Worm (Caenorhabditis elegans) whole organism, L2 larva: ENCODE results near the gene R102.8.

Source experiments
- F13H6.1 ChIP-seq: sonication (generic microtip); optimal IDR thresholded peaks from 2 replicates; lab custom pipeline; 2016; ENCODE audit warnings: missing genetic modification characterization, missing compliant biosample characterization
- ZK546.5 ChIP-seq: sonication (generic microtip); optimal IDR thresholded peaks from 2 replicates; lab custom pipeline; 2017; ENCODE audit warnings: missing biosample characterization, missing genetic modification characterization
- aly-2 ChIP-seq: fragments of 150-350 bp; optimal IDR thresholded peaks from 2 replicates; lab custom pipeline; 2014; ENCODE audit warnings: missing biosample characterization, missing genetic modification characterization
- ceh-82 ChIP-seq: fragments of 150-350 bp; optimal IDR thresholded peaks from 2 replicates; lab custom pipeline; 2014; ENCODE audit warnings: missing biosample characterization, missing genetic modification characterization
- egl-27 ChIP-seq: sonication (generic microtip); optimal IDR thresholded peaks from 3 replicates; lab custom pipeline; 2017; ENCODE audit warnings: missing biosample characterization, missing genetic modification reagents, missing genetic modification characterization
- elt-1 ChIP-seq: fragments of 150-350 bp; optimal IDR thresholded peaks from 2 replicates; lab custom pipeline; 2014; ENCODE audit warnings: missing biosample characterization, missing genetic modification characterization
- lin-13 ChIP-seq: fragments of 150-350 bp; optimal IDR thresholded peaks from 2 replicates; lab custom pipeline; 2014; ENCODE audit warnings: missing biosample characterization, missing genetic modification reagents, missing genetic modification characterization
- lsy-2 ChIP-seq, 2 experiments: fragments of 150-350 bp in 1 of 2; sonication (generic microtip) in 1 of 2; optimal IDR thresholded peaks; 2 replicates each; lab custom pipeline; 2014 to 2017; ENCODE audit warnings: missing biosample characterization in 2 of 2, missing genetic modification characterization in 2 of 2
- nhr-23 ChIP-seq: fragments of 150-350 bp; optimal IDR thresholded peaks from 2 replicates; lab custom pipeline; 2014; ENCODE audit warnings: missing biosample characterization, missing genetic modification reagents, missing genetic modification characterization
- nhr-77 ChIP-seq: fragments of 150-350 bp; optimal IDR thresholded peaks from 2 replicates; lab custom pipeline; 2014; ENCODE audit warnings: missing biosample characterization, missing genetic modification characterization
- skn-1 ChIP-seq: sonication (generic microtip); optimal IDR thresholded peaks from 2 replicates; lab custom pipeline; 2017; ENCODE audit warnings: missing biosample characterization, missing genetic modification characterization
- sma-3 ChIP-seq: sonication (generic microtip); optimal IDR thresholded peaks from 2 replicates; lab custom pipeline; 2016; ENCODE audit warnings: missing genetic modification reagents, missing genetic modification characterization, missing compliant biosample characterization
- ztf-11 ChIP-seq: sonication (generic microtip); optimal IDR thresholded peaks from 2 replicates; lab custom pipeline; 2017; ENCODE audit warnings: missing biosample characterization, missing genetic modification characterization

DNA sequence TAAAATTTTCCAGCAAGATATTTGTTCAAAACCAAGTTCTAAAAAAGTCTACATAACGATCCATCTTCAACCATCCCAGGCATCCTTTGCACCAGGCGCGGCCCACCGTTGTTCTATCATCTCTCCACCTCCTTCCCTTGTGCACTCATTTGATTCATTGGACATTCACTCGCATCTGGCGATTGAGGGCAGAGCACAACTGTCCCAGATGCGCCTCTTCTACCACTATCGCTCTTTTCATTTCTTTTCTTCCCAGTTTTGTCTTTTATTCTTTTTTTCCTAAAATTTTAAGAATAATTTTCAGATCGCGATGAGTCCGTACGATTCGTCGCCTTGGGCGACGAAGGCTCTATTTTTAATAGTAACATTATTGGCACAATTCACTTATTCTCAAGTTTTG lies 23.5 kb downstream of the R102.8 start, which contains the start of gene epi-1:
- TF ChIP-seq ZK546.5 (tag; lab: Kevin White, UChicago) (no peak), F13H6.1 (tag; lab: Kevin White, UChicago) (no peak), aly-2 (no peak), sma-3 (GFP tag; lab: Kevin White, UChicago) (no peak), nhr-77 (no peak), elt-1 (tag; lab: Kevin White, UChicago) (no peak), ceh-82 (tag; lab: Kevin White, UChicago) (no peak), egl-27 (no peak), ztf-11 (tag; lab: Kevin White, UChicago) (no peak), lsy-2 (tag; optimal IDR thresholded peaks at IDR 0.05; lab: Kevin White, UChicago) (no peak), nhr-23 (no peak), lin-13 (GFP tag; lab: Kevin White, UChicago) (no peak), skn-1 (tag; lab: Kevin White, UChicago) (no peak)
